Worm (Caenorhabditis elegans): ENCODE data around the gene F13E9.9.

The F13E9.9 gene

ce11 chrIV:10918877-10919560 is 20.0 kb upstream of the F13E9.9 start (continued):
- TF ChIP-seq unc-62 (GFP tag; optimal IDR thresholded peaks at IDR 0.05) (no peak), ama-1 (optimal IDR thresholded peaks at IDR 0.05) (no peak), unc-98 (GFP tag; IDR thresholded peaks at IDR 0.05) (no peak), unc-130 (tag; optimal IDR thresholded peaks at IDR 0.05) (peak; percentile 51)

- peak; percentile 49 for TF ChIP-seq nhr-85 (tag)
- TF ChIP-seq nhr-77 (tag; optimal IDR thresholded peaks at IDR 0.05), result no peak
- TF ChIP-seq unc-62 (GFP tag; optimal IDR thresholded peaks at IDR 0.05), result no peak
- no peak for TF ChIP-seq ztf-4 (tag; optimal IDR thresholded peaks at IDR 0.05)
- TF ChIP-seq isw-1 (GFP tag; IDR thresholded peaks at IDR 0.05), result no peak
- no peak for TF ChIP-seq sup-37 (GFP tag; optimal IDR thresholded peaks at IDR 0.05)
- no peak for TF ChIP-seq unc-130 (tag; optimal IDR thresholded peaks at IDR 0.05)
Observed at ce11 chrIV:10916134-10916533, 17.1 kb upstream of the F13E9.9 start.

- no peak for TF ChIP-seq ceh-90 (tag; optimal IDR thresholded peaks at IDR 0.05)
- no peak for TF ChIP-seq nhr-47 (tag; optimal IDR thresholded peaks at IDR 0.05)
Observed at ce11 chrIV:10915388-10915787, 16.4 kb upstream of the F13E9.9 start, which contains the start of gene ZK593.3. Gene ZK593.3, plus strand, starts transcription at chrIV:10915688.

ce11 chrIV:10913081-10913480 is 14.1 kb upstream of the F13E9.9 start, which contains the start of gene ZK593.2:
Gene ZK593.2, plus strand, starts transcription at chrIV:10913381.
- TF ChIP-seq nhr-47 (tag; optimal IDR thresholded peaks at IDR 0.05) (no peak), zag-1 (tag; optimal IDR thresholded peaks at IDR 0.05) (no peak), ztf-11 (tag; optimal IDR thresholded peaks at IDR 0.05) (no peak), ztf-4 (tag; optimal IDR thresholded peaks at IDR 0.05) (no peak), grh-1 (GFP tag; IDR thresholded peaks at IDR 0.05) (no peak), rnt-1 (tag; optimal IDR thresholded peaks at IDR 0.05) (no peak), ces-1 (GFP tag; optimal IDR thresholded peaks at IDR 0.05) (no peak), mef-2 (tag; optimal IDR thresholded peaks at IDR 0.05) (no peak), unc-30 (tag; optimal IDR thresholded peaks at IDR 0.05) (no peak), snu-23 (GFP tag; optimal IDR thresholded peaks at IDR 0.05) (no peak), vab-15 (tag; optimal IDR thresholded peaks at IDR 0.05) (no peak), sptf-1 (tag; optimal IDR thresholded peaks at IDR 0.05) (no peak), nhr-19 (GFP tag; conservative IDR thresholded peaks at IDR 0.05) (no peak), Y116A8C.19 (tag; optimal IDR thresholded peaks at IDR 0.05; ENCODE audit: borderline replicate concordance) (no peak), C04F5.9 (tag; optimal IDR thresholded peaks at IDR 0.05) (no peak), dsc-1 (tag; optimal IDR thresholded peaks at IDR 0.05) (no peak), lir-3 (tag; optimal IDR thresholded peaks at IDR 0.05; ENCODE audit: poor library complexity) (no peak)

ce11 chrIV:10909708-10910107 is 10.7 kb upstream of the F13E9.9 start, which contains the start of gene pyk-2:
Gene pyk-2, plus strand, starts transcription at chrIV:10909913.
- TF ChIP-seq nhr-71 (tag; optimal IDR thresholded peaks at IDR 0.05) (peak; percentile 56), elt-2 (tag; optimal IDR thresholded peaks at IDR 0.05) (peak; percentile 49), nhr-19 (GFP tag; conservative IDR thresholded peaks at IDR 0.05) (peak; percentile 26), lir-3 (tag; optimal IDR thresholded peaks at IDR 0.05; ENCODE audit: poor library complexity) (no peak), pag-3 (tag; optimal IDR thresholded peaks at IDR 0.05; ENCODE audit: borderline replicate concordance, insufficient read depth) (no peak), C16A3.4 (tag; optimal IDR thresholded peaks at IDR 0.05) (no peak), efl-1 (optimal IDR thresholded peaks at IDR 0.05) (no peak), efl-1 (GFP tag; optimal IDR thresholded peaks at IDR 0.05 in 1 of 2) (peak in 1 of 2 experiments; percentile 75), ama-1 (optimal IDR thresholded peaks at IDR 0.05) (no peak), efl-3 (GFP tag; optimal IDR thresholded peaks at IDR 0.05) (no peak), nhr-90 (tag; optimal IDR thresholded peaks at IDR 0.05; ENCODE audit: poor library complexity) (peak; percentile 22), mdl-1 (tag; optimal IDR thresholded peaks at IDR 0.05) (no peak), nhr-76 (tag; optimal IDR thresholded peaks at IDR 0.05) (no peak), nhr-20 (tag; optimal IDR thresholded peaks at IDR 0.05) (peak; percentile 69), elt-3 (tag; optimal IDR thresholded peaks at IDR 0.05) (peak in 3 of 6 experiments; percentile 29 to 65 (median 64)), nhr-85 (tag) (peak; percentile 88), snu-23 (GFP tag; optimal IDR thresholded peaks at IDR 0.05) (peak; percentile 64), lin-14 (GFP tag; optimal IDR thresholded peaks at IDR 0.05) (peak; percentile 59), tbx-2 (tag; optimal IDR thresholded peaks at IDR 0.05) (peak; percentile 19), lin-35 (GFP tag; optimal IDR thresholded peaks at IDR 0.05) (peak in 1 of 2 experiments; percentile 29)

All from whole organism, L1 larva.